Fruit fly (Drosophila melanogaster) whole organism, embryonic: Measurements from ENCODE around the gene CG7381.

Experiments used
- Atf3 ChIP-seq: fragments of 200-800 bp; sonication (Bioruptor generic); optimal IDR thresholded peaks from 3 replicates; lab custom pipeline; 2016; ENCODE audit warnings: missing biosample characterization, missing genetic modification characterization
- CG11696 ChIP-seq: fragments of 200-800 bp; sonication (Bioruptor generic); IDR thresholded peaks from 2 replicates; pipeline ENCODE4 v1.3.6; 2022; ENCODE audit warnings: missing biosample characterization, missing genetic modification characterization
- CG14014 ChIP-seq: fragments of 200-800 bp; sonication (Bioruptor generic); IDR thresholded peaks from 2 replicates; pipeline ENCODE4 v1.3.6; 2022; ENCODE audit warnings: missing biosample characterization, missing genetic modification characterization
- CG31441 ChIP-seq: fragments of 200-800 bp; sonication (Bioruptor generic); IDR thresholded peaks from 2 replicates; pipeline ENCODE4 v1.3.6; 2022; ENCODE audit warnings: missing biosample characterization, missing genetic modification characterization
- CG4820 ChIP-seq: fragments of 200-800 bp; sonication (Bioruptor generic); optimal IDR thresholded peaks from 3 replicates; lab custom pipeline; 2016; ENCODE audit warnings: missing biosample characterization, missing genetic modification characterization
- Ets97D ChIP-seq: fragments of 200-800 bp; sonication (Bioruptor generic); optimal IDR thresholded peaks from 3 replicates; lab custom pipeline; 2016; ENCODE audit warnings: missing biosample characterization, missing genetic modification characterization
- Hand ChIP-seq: fragments of 200-800 bp; sonication (Bioruptor generic); optimal IDR thresholded peaks from 2 replicates; lab custom pipeline; 2017; ENCODE audit warnings: mild to moderate bottlenecking, missing biosample characterization, missing genetic modification reagents, missing genetic modification characterization
- kah ChIP-seq: fragments of 200-800 bp; sonication (Bioruptor generic); optimal IDR thresholded peaks from 2 replicates; lab custom pipeline; 2018; ENCODE audit warnings: missing biosample characterization, mild to moderate bottlenecking, missing genetic modification characterization
- oc ChIP-seq: fragments of 200-800 bp; sonication (Bioruptor generic); optimal IDR thresholded peaks from 2 replicates; lab custom pipeline; 2018; ENCODE audit warnings: missing biosample characterization, mild to moderate bottlenecking, missing genetic modification characterization, moderate library complexity
- slp2 ChIP-seq: fragments of 200-800 bp; sonication (Bioruptor generic); optimal IDR thresholded peaks from 2 replicates; lab custom pipeline; 2016; ENCODE audit warnings: missing biosample characterization, missing genetic modification characterization

dm6 chr3R:12980628-12981219, 3.5 kb upstream of the CG7381 start, which contains the start of gene Paip2:
- TF ChIP-seq CG4820 (GFP tag; lab: Kevin White, UChicago), result no peak
- no peak; the same call in 1 of the 2 replicates for TF ChIP-seq CG14014 (GFP tag; lab: Robert Waterston, UW)
- TF ChIP-seq Ets97D (GFP tag; lab: Kevin White, UChicago), result peak; percentile 79
- TF ChIP-seq slp2 (GFP tag; lab: Kevin White, UChicago), result no peak
- no peak for TF ChIP-seq Hand (GFP tag; lab: Kevin White, UChicago)
- no peak for TF ChIP-seq CG11696 (GFP tag; lab: Robert Waterston, UW)
- peak; percentile 1 for TF ChIP-seq Atf3 (GFP tag; lab: Kevin White, UChicago)
- TF ChIP-seq CG31441, result 0 out of 2 replicates have a peak, but pooled peaks have one; percentile 19
- no peak for TF ChIP-seq kah (GFP tag; lab: Kevin White, UChicago)
- no peak for TF ChIP-seq oc (tag; lab: Kevin White, UChicago)
